Fruit fly (Drosophila melanogaster) whole organism, adult: ENCODE results near the gene CG18748.

Source experiments
- CG11617 ChIP-seq: fragments of 200-800 bp; sonication (Bioruptor generic); optimal IDR thresholded peaks from 2 replicates; lab custom pipeline; 2017; ENCODE audit warnings: mild to moderate bottlenecking, missing biosample characterization, missing genetic modification reagents, missing genetic modification characterization
- CG33017 ChIP-seq: fragments of 200-800 bp; sonication (Bioruptor generic); optimal IDR thresholded peaks from 2 replicates; lab custom pipeline; 2018; ENCODE audit warnings: missing biosample characterization, mild to moderate bottlenecking, missing genetic modification characterization, moderate library complexity
- CG5204 ChIP-seq: fragments of 200-800 bp; sonication (Bioruptor generic); optimal IDR thresholded peaks from 2 replicates; lab custom pipeline; 2016; ENCODE audit warnings: missing biosample characterization, missing genetic modification characterization
- CG7045 ChIP-seq: fragments of 200-800 bp; sonication (Bioruptor generic); optimal IDR thresholded peaks from 2 replicates; lab custom pipeline; 2017; ENCODE audit warnings: missing biosample characterization, mild to moderate bottlenecking, missing genetic modification characterization
- CG7101 ChIP-seq: fragments of 200-800 bp; sonication (Bioruptor generic); optimal IDR thresholded peaks from 2 replicates; lab custom pipeline; 2018; ENCODE audit warnings: missing biosample characterization, mild to moderate bottlenecking, missing genetic modification characterization, moderate library complexity
- Clk ChIP-seq: fragments of 200-800 bp; sonication (Bioruptor generic); optimal IDR thresholded peaks from 2 replicates; lab custom pipeline; 2017; ENCODE audit warnings: missing biosample characterization, missing genetic modification characterization
- Crg-1 ChIP-seq: fragments of 200-800 bp; sonication (Bioruptor generic); optimal IDR thresholded peaks from 2 replicates; lab custom pipeline; 2016; ENCODE audit warnings: missing biosample characterization, missing genetic modification characterization
- Mnt ChIP-seq: fragments of 200-800 bp; sonication (Bioruptor generic); optimal IDR thresholded peaks from 2 replicates; lab custom pipeline; 2016; ENCODE audit warnings: missing biosample characterization, mild to moderate bottlenecking, missing genetic modification characterization
- bab1 ChIP-seq: fragments of 200-800 bp; sonication (Bioruptor generic); optimal IDR thresholded peaks from 3 replicates; lab custom pipeline; 2019; ENCODE audit warnings: missing biosample characterization, mild to moderate bottlenecking, missing genetic modification characterization, moderate library complexity
- cnc ChIP-seq, 2 experiments: fragments of >200 bp; optimal IDR thresholded peaks; 2 replicates each; lab custom pipeline; 2017
- kay ChIP-seq: fragments of 200-800 bp; sonication (Bioruptor generic); peaks from one replicate; lab custom pipeline; 2016; ENCODE audit warnings: missing biosample characterization, missing genetic modification characterization, borderline replicate concordance
- pad ChIP-seq: fragments of 200-800 bp; sonication (Bioruptor generic); optimal IDR thresholded peaks from 3 replicates; lab custom pipeline; 2017; ENCODE audit warnings: missing biosample characterization, missing genetic modification characterization, mild to moderate bottlenecking, moderate library complexity, missing genetic modification reagents
- toe ChIP-seq: fragments of 200-800 bp; sonication (Bioruptor generic); optimal IDR thresholded peaks from 2 replicates; lab custom pipeline; 2016; ENCODE audit warnings: missing biosample characterization, missing genetic modification characterization

- TF ChIP-seq CG7101 (tag; lab: Kevin White, UChicago) (no peak), CG33017 (tag; lab: Kevin White, UChicago) (peak; percentile 16), Clk (GFP tag; lab: Kevin White, UChicago) (no peak), CG5204 (GFP tag; lab: Kevin White, UChicago) (peak; percentile 13), kay (GFP tag; lab: Kevin White, UChicago) (no peak), CG7045 (GFP tag; lab: Kevin White, UChicago) (no peak), Crg-1 (GFP tag; lab: Kevin White, UChicago) (no peak), bab1 (GFP tag; lab: Kevin White, UChicago) (no peak), toe (GFP tag; lab: Kevin White, UChicago) (no peak), pad (GFP tag; lab: Kevin White, UChicago) (peak; percentile 17), CG11617 (GFP tag; lab: Kevin White, UChicago) (no peak), cnc (optimal IDR thresholded peaks at IDR 0.05; lab: Kevin White, UChicago) (no peak), Mnt (GFP tag; lab: Kevin White, UChicago) (peak; percentile 68)
Observed at dm6 chr3R:7790583-7791034, 2.9 kb upstream of the CG18748 start, which contains the start of gene CG10086.
